Worm (Caenorhabditis elegans) whole organism, late embryonic: ENCODE data around the gene tric-1B.2.

Source experiments
- ceh-9 ChIP-seq: sonication (generic microtip); optimal IDR thresholded peaks from 2 replicates; lab custom pipeline; 2016; ENCODE audit warnings: mild to moderate bottlenecking, missing genetic modification characterization, inconsistent platforms, missing compliant biosample characterization
- ets-4 ChIP-seq: sonication (generic microtip); optimal IDR thresholded peaks from 2 replicates; lab custom pipeline; 2016; ENCODE audit warnings: missing genetic modification characterization, missing compliant biosample characterization
- ref-2 ChIP-seq: sonication (generic microtip); optimal IDR thresholded peaks from 2 replicates; lab custom pipeline; 2016; ENCODE audit warnings: missing genetic modification characterization, missing compliant biosample characterization

ce11 chrII:12309614-12310013 is 30.4 kb upstream of the tric-1B.2 start, which contains the start of gene C50E10.2:
- TF ChIP-seq ref-2 (tag; lab: Kevin White, UChicago) (no peak), ets-4 (tag; lab: Kevin White, UChicago) (no peak), ceh-9 (no peak)
